Worm (Caenorhabditis elegans) whole organism, mixed stage, embryonic: Measurements from ENCODE around the gene F17E9.18.

Experiments used
- M03D4.4 ChIP-seq: sonication (generic microtip); optimal IDR thresholded peaks from 2 replicates; lab custom pipeline; 2017; ENCODE audit warnings: mild to moderate bottlenecking, missing genetic modification characterization, missing compliant biosample characterization
- bed-3 ChIP-seq: fragments of 200-800 bp; sonication (Bioruptor generic); optimal IDR thresholded peaks from 3 replicates; lab custom pipeline; 2018; ENCODE audit warnings: mild to moderate bottlenecking, missing genetic modification characterization, moderate library complexity, missing compliant biosample characterization
- blmp-1 ChIP-seq: fragments of 150-350 bp; optimal IDR thresholded peaks from 2 replicates; lab custom pipeline; 2014; ENCODE audit warnings: missing biosample characterization, missing genetic modification characterization
- ceh-39 ChIP-seq: fragments of 150-350 bp; optimal IDR thresholded peaks from 2 replicates; lab custom pipeline; 2014; ENCODE audit warnings: missing biosample characterization, missing genetic modification characterization
- ceh-43 ChIP-seq: fragments of 200-800 bp; sonication (Bioruptor generic); optimal IDR thresholded peaks from 2 replicates; lab custom pipeline; 2018; ENCODE audit warnings: mild to moderate bottlenecking, missing genetic modification characterization, moderate library complexity, missing compliant biosample characterization
- drap-1 ChIP-seq: fragments of 200-800 bp; sonication (Bioruptor generic); optimal IDR thresholded peaks from 3 replicates; lab custom pipeline; 2018; ENCODE audit warnings: mild to moderate bottlenecking, missing genetic modification characterization, missing compliant biosample characterization
- ham-2 ChIP-seq: fragments of 200-800 bp; sonication (Bioruptor generic); optimal IDR thresholded peaks from 2 replicates; lab custom pipeline; 2018; ENCODE audit warnings: mild to moderate bottlenecking, missing genetic modification characterization, missing compliant biosample characterization
- lin-13 ChIP-seq: fragments of 150-350 bp; optimal IDR thresholded peaks from 2 replicates; lab custom pipeline; 2014; ENCODE audit warnings: missing biosample characterization, missing genetic modification characterization
- lin-32 ChIP-seq: fragments of 200-800 bp; sonication (Bioruptor generic); optimal IDR thresholded peaks from 2 replicates; lab custom pipeline; 2018; ENCODE audit warnings: mild to moderate bottlenecking, missing genetic modification characterization, missing compliant biosample characterization
- mab-5 ChIP-seq: fragments of 150-350 bp; optimal IDR thresholded peaks from 2 replicates; lab custom pipeline; 2014; ENCODE audit warnings: missing biosample characterization, missing genetic modification characterization
- mep-1 ChIP-seq: fragments of 150-350 bp; optimal IDR thresholded peaks from 2 replicates; lab custom pipeline; 2017; ENCODE audit warnings: missing biosample characterization, missing genetic modification reagents, missing genetic modification characterization, inconsistent platforms
- nhr-237 ChIP-seq: fragments of 150-350 bp; optimal IDR thresholded peaks from 2 replicates; lab custom pipeline; 2014; ENCODE audit warnings: missing biosample characterization, missing genetic modification characterization
- nhr-28 ChIP-seq: fragments of 150-350 bp; optimal IDR thresholded peaks from 2 replicates; lab custom pipeline; 2014; ENCODE audit warnings: missing biosample characterization, missing genetic modification characterization
- nhr-76 ChIP-seq: sonication (generic microtip); optimal IDR thresholded peaks from 2 replicates; lab custom pipeline; 2017; ENCODE audit warnings: missing biosample characterization, missing genetic modification characterization
- pha-4 ChIP-seq: fragments of 150-350 bp; optimal IDR thresholded peaks from 2 replicates; lab custom pipeline; 2018; ENCODE audit warnings: missing biosample characterization, missing genetic modification reagents, missing genetic modification characterization
- snpc-4 ChIP-seq: fragments of 150-350 bp; optimal IDR thresholded peaks from 2 replicates; lab custom pipeline; 2014; ENCODE audit warnings: missing biosample characterization, missing genetic modification characterization
- sptf-1 ChIP-seq: sonication (generic microtip); optimal IDR thresholded peaks from 2 replicates; lab custom pipeline; 2017; ENCODE audit warnings: mild to moderate bottlenecking, missing genetic modification characterization, moderate library complexity, missing compliant biosample characterization
- tbx-8 ChIP-seq: fragments of 200-800 bp; sonication (Bioruptor generic); optimal IDR thresholded peaks from 2 replicates; lab custom pipeline; 2018; ENCODE audit warnings: mild to moderate bottlenecking, missing genetic modification characterization, moderate library complexity, missing compliant biosample characterization
- unc-39 ChIP-seq: fragments of 150-350 bp; optimal IDR thresholded peaks from 2 replicates; lab custom pipeline; 2014; ENCODE audit warnings: missing biosample characterization, missing genetic modification characterization
- zip-8 ChIP-seq: fragments of 150-350 bp; optimal IDR thresholded peaks from 2 replicates; lab custom pipeline; 2014; ENCODE audit warnings: missing biosample characterization, missing genetic modification characterization
- ztf-11 ChIP-seq: fragments of 150-350 bp; optimal IDR thresholded peaks from 2 replicates; lab custom pipeline; 2014; ENCODE audit warnings: missing biosample characterization, missing genetic modification characterization

The F17E9.18 gene

ce11 chrIV:8302648-8303161 is 44.2 kb downstream of the F17E9.18 start:
- TF ChIP-seq blmp-1 (peak; percentile 61), lin-32 (GFP tag; lab: Kevin White, UChicago) (no peak), pha-4 (tag; lab: Kevin White, UChicago) (no peak)
- TF ChIP-seq, all 35 proteins: peak for 1

- TF ChIP-seq snpc-4 (tag; lab: Kevin White, UChicago), result no peak
- peak; percentile 7 for TF ChIP-seq nhr-237 (tag; lab: Kevin White, UChicago)
- no peak for TF ChIP-seq drap-1 (GFP tag; lab: Kevin White, UChicago)
- no peak for TF ChIP-seq nhr-76 (tag; lab: Kevin White, UChicago)
- TF ChIP-seq unc-39, result no peak
- no peak for TF ChIP-seq sptf-1 (tag; lab: Kevin White, UChicago)
Measured at ce11 chrIV:8301925-8302324, 45.0 kb downstream of the F17E9.18 start.

ce11 chrIV:8300468-8300867 is 46.5 kb downstream of the F17E9.18 start, which contains the start of gene F35H10.5:
Gene F35H10.5, plus strand, starts transcription at chrIV:8300768.
- TF ChIP-seq ztf-11 (tag; lab: Kevin White, UChicago) (no peak), nhr-237 (tag; lab: Kevin White, UChicago) (no peak), M03D4.4 (no peak), ceh-43 (no peak)

- TF ChIP-seq lin-13 (no peak), bed-3 (GFP tag; lab: Kevin White, UChicago) (no peak), tbx-8 (GFP tag; lab: Kevin White, UChicago) (no peak), ham-2 (no peak), mab-5 (tag; lab: Kevin White, UChicago) (no peak), sptf-1 (tag; lab: Kevin White, UChicago) (no peak), pha-4 (tag; lab: Kevin White, UChicago) (no peak), nhr-28 (tag; lab: Kevin White, UChicago) (no peak), snpc-4 (tag; lab: Kevin White, UChicago) (no peak), drap-1 (GFP tag; lab: Kevin White, UChicago) (no peak), zip-8 (tag; lab: Kevin White, UChicago) (no peak), ceh-39 (no peak), nhr-76 (tag; lab: Kevin White, UChicago) (no peak)
- TF ChIP-seq, all 35 proteins: peak for 0
Measured at ce11 chrIV:8299636-8300035, 47.3 kb downstream of the F17E9.18 start, which contains the start of gene F35H10.6. Gene F35H10.6, plus strand, starts transcription at chrIV:8299936.

ce11 chrIV:8297192-8297591 is 49.8 kb downstream of the F17E9.18 start, which contains the start of gene nprl-3:
Gene nprl-3, plus strand, starts transcription at chrIV:8297492.
- TF ChIP-seq mep-1 (tag; lab: Kevin White, UChicago) (no peak), snpc-4 (tag; lab: Kevin White, UChicago) (no peak), drap-1 (GFP tag; lab: Kevin White, UChicago) (no peak)
